Worm (Caenorhabditis elegans) whole organism, early embryonic: Measurements from ENCODE around the gene eas-1.

Experiments
- ama-1 ChIP-seq: fragments of 150-350 bp; optimal IDR thresholded peaks from 2 replicates; lab custom pipeline; 2014
- flt-1 ChIP-seq: fragments of 200-800 bp; sonication (Bioruptor generic); IDR thresholded peaks from 2 replicates; pipeline ENCODE4 v1.3.6; 2022; ENCODE audit warnings: missing genetic modification characterization, missing compliant biosample characterization
- scrt-1 ChIP-seq: fragments of 200-800 bp; sonication (Bioruptor generic); IDR thresholded peaks from 2 replicates; pipeline ENCODE4 v1.3.6; 2022; ENCODE audit warnings: missing genetic modification characterization, missing compliant biosample characterization
- tbx-37 ChIP-seq: fragments of 200-800 bp; sonication (Bioruptor generic); conservative IDR thresholded peaks from 2 replicates; pipeline ENCODE4 v1.3.6; 2022; ENCODE audit warnings: missing genetic modification reagents, missing genetic modification characterization, missing compliant biosample characterization

ce11 chrII:4696055-4696454 lies 44.2 kb upstream of the eas-1 start:
- TF ChIP-seq flt-1, result no peak
- TF ChIP-seq tbx-37 (GFP tag; lab: Robert Waterston, UW), result no peak
- no peak for TF ChIP-seq ama-1
- no peak for TF ChIP-seq scrt-1
